Fruit fly (Drosophila melanogaster) whole organism, pupa: ENCODE results near the gene Gsc.

ENCODE experiments used
- CG10348 ChIP-seq: fragments of 200-800 bp; sonication (Bioruptor generic); IDR thresholded peaks from 2 replicates; pipeline ENCODE4 v1.3.6; 2022; ENCODE audit warnings: missing biosample characterization, missing genetic modification characterization
- CG12605 ChIP-seq: fragments of 200-800 bp; sonication (Bioruptor generic); IDR thresholded peaks from 2 replicates; pipeline ENCODE4 v1.3.6; 2022; ENCODE audit warnings: missing biosample characterization, missing genetic modification characterization
- CG13204 ChIP-seq: fragments of 200-800 bp; sonication (Bioruptor generic); optimal IDR thresholded peaks from 2 replicates; lab custom pipeline; 2018; ENCODE audit warnings: missing biosample characterization, mild to moderate bottlenecking, missing genetic modification characterization, moderate library complexity
- CG14655 ChIP-seq: fragments of 200-800 bp; sonication (Bioruptor generic); optimal IDR thresholded peaks from 3 replicates; lab custom pipeline; 2017; ENCODE audit warnings: mild to moderate bottlenecking, missing biosample characterization, missing genetic modification reagents, missing genetic modification characterization
- CG15710 ChIP-seq: fragments of 200-800 bp; sonication (Bioruptor generic); optimal IDR thresholded peaks from 2 replicates; lab custom pipeline; 2018; ENCODE audit warnings: missing biosample characterization, mild to moderate bottlenecking, missing genetic modification characterization, moderate library complexity
- CG17806 ChIP-seq: fragments of 200-800 bp; sonication (Bioruptor generic); optimal IDR thresholded peaks from 2 replicates; lab custom pipeline; 2018; ENCODE audit warnings: missing biosample characterization, mild to moderate bottlenecking, missing genetic modification characterization, moderate library complexity
- CG32121 ChIP-seq: fragments of 200-800 bp; sonication (Bioruptor generic); IDR thresholded peaks from 2 replicates; pipeline ENCODE4 v1.3.6; 2022; ENCODE audit warnings: missing biosample characterization, missing genetic modification characterization
- CG34367 ChIP-seq: fragments of 200-800 bp; sonication (Bioruptor generic); optimal IDR thresholded peaks from 2 replicates; lab custom pipeline; 2018; ENCODE audit warnings: missing biosample characterization, mild to moderate bottlenecking, missing genetic modification characterization
- CG4496 ChIP-seq: fragments of 200-800 bp; sonication (Bioruptor generic); IDR thresholded peaks from 3 replicates; pipeline ENCODE4 v1.3.6; 2022; ENCODE audit warnings: missing biosample characterization, missing genetic modification characterization
- CG8159 ChIP-seq: fragments of 200-800 bp; sonication (Bioruptor generic); optimal IDR thresholded peaks from 3 replicates; lab custom pipeline; 2018; ENCODE audit warnings: missing biosample characterization, mild to moderate bottlenecking, missing genetic modification characterization, moderate library complexity
- CG8301 ChIP-seq: fragments of 200-800 bp; sonication (Bioruptor generic); optimal IDR thresholded peaks from 2 replicates; lab custom pipeline; 2018; ENCODE audit warnings: missing biosample characterization, mild to moderate bottlenecking, missing genetic modification characterization
- CG9948 ChIP-seq: fragments of 200-800 bp; sonication (Bioruptor generic); optimal IDR thresholded peaks from 2 replicates; lab custom pipeline; 2018; ENCODE audit warnings: missing biosample characterization, mild to moderate bottlenecking, missing genetic modification characterization, moderate library complexity
- D1 ChIP-seq: fragments of 200-800 bp; sonication (Bioruptor generic); optimal IDR thresholded peaks from 2 replicates; lab custom pipeline; 2018; ENCODE audit warnings: missing biosample characterization, mild to moderate bottlenecking, missing genetic modification characterization, moderate library complexity
- EcR ChIP-seq: fragments of 200-800 bp; sonication (Bioruptor generic); optimal IDR thresholded peaks from 3 replicates; lab custom pipeline; 2019; ENCODE audit warnings: missing biosample characterization, missing genetic modification characterization, mild to moderate bottlenecking, moderate library complexity, missing genetic modification reagents
- Ets98B ChIP-seq: fragments of 200-800 bp; sonication (Bioruptor generic); IDR thresholded peaks from 2 replicates; pipeline ENCODE4 v1.3.6; 2022; ENCODE audit warnings: missing biosample characterization, missing genetic modification characterization
- Pif1A ChIP-seq: fragments of 200-800 bp; sonication (Bioruptor generic); optimal IDR thresholded peaks from 3 replicates; lab custom pipeline; 2016; ENCODE audit warnings: missing biosample characterization, missing genetic modification characterization
- Pif1B ChIP-seq: fragments of 200-800 bp; sonication (Bioruptor generic); optimal IDR thresholded peaks from 3 replicates; lab custom pipeline; 2016; ENCODE audit warnings: missing biosample characterization, missing genetic modification characterization
- Snoo ChIP-seq: fragments of 200-800 bp; sonication (Bioruptor generic); optimal IDR thresholded peaks from 3 replicates; lab custom pipeline; 2017; ENCODE audit warnings: missing biosample characterization, mild to moderate bottlenecking, missing genetic modification characterization, inconsistent platforms
- fd96Ca ChIP-seq: fragments of 200-800 bp; sonication (Bioruptor generic); IDR thresholded peaks from 3 replicates; pipeline ENCODE4 v1.3.6; 2022; ENCODE audit warnings: missing biosample characterization, missing genetic modification characterization
- gl ChIP-seq: fragments of 200-800 bp; sonication (Bioruptor generic); optimal IDR thresholded peaks from 2 replicates; lab custom pipeline; 2018; ENCODE audit warnings: missing biosample characterization, mild to moderate bottlenecking, missing genetic modification characterization
- rn ChIP-seq: fragments of 200-800 bp; sonication (Bioruptor generic); IDR thresholded peaks from 2 replicates; pipeline ENCODE4 v1.3.6; 2022; ENCODE audit warnings: missing biosample characterization, missing genetic modification characterization

The Gsc gene

DNA sequence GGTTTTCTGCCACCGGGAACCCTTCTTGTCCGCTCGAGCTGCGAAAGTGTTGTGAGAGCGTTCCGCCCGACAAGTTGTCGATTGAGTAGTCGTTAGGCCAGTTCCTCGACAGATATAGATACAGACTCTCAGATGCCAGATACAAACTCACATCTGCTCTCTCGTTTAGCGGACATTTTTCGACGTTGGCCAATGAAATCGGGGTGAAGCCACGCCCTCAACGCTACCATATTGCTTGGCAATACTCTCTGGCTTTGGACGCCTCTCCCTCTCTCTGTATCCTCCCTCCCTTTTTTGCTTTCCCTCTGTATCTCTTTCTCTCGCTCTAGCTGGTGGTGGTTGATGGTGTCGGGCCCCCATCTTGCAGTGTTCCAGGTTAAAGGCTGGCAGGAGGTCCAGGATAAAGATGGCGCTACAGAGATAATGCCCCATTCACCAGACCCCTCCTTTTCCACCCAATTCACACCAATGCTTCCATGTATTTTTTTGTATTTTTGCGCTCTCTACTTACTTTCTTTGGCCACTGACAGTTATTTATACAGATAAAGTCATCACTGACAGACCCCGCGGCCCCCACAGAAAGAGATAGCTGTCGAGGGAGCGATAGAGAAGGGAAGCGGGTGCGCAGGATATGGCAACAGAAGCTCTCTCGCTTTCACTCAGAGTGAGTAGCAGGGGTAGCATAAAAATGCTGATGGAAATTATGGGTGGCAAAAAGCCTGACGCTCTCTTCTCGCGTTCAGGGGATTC, at the start of gene Gsc:
Gsc (minus strand) TSS at position 51 of the 750 bp plus-strand sequence.
- TF ChIP-seq CG34367 (no peak), CG4496 (GFP tag; lab: Robert Waterston, UW) (0 out of 3 replicates have a peak, but pooled peaks have one; percentile 40), CG9948 (tag; lab: Kevin White, UChicago) (no peak)
- TF ChIP-seq, all 21 proteins: peak for 1

dm6 chr2L:636507-636906, 42.0 kb upstream of the Gsc start:
- TF ChIP-seq CG10348 (GFP tag; lab: Robert Waterston, UW) (no peak), CG8159 (tag; lab: Kevin White, UChicago) (peak; percentile 23), gl (no peak), CG13204 (no peak), CG8301 (tag; lab: Kevin White, UChicago) (peak; percentile 50), CG34367 (no peak), CG15710 (tag; lab: Kevin White, UChicago) (no peak), CG4496 (GFP tag; lab: Robert Waterston, UW) (no peak), Pif1A (GFP tag; lab: Kevin White, UChicago) (peak; percentile 40), CG14655 (peak; percentile 65), Pif1B (GFP tag; lab: Kevin White, UChicago) (peak; percentile 5), D1 (tag; lab: Kevin White, UChicago) (no peak), CG17806 (tag; lab: Kevin White, UChicago) (peak; percentile 36), CG9948 (tag; lab: Kevin White, UChicago) (peak; percentile 37)
- TF ChIP-seq, all 21 proteins: peak for 7

- TF ChIP-seq rn (GFP tag; lab: Robert Waterston, UW), result no peak
- TF ChIP-seq CG8159 (tag; lab: Kevin White, UChicago), result no peak
- no peak for TF ChIP-seq D1 (tag; lab: Kevin White, UChicago)
- TF ChIP-seq CG15710 (tag; lab: Kevin White, UChicago), result no peak
- TF ChIP-seq Pif1B (GFP tag; lab: Kevin White, UChicago), result peak; percentile 9
- TF ChIP-seq Snoo (tag; lab: Kevin White, UChicago), result peak; percentile 53
- no peak for TF ChIP-seq gl
- no peak for TF ChIP-seq CG34367
- no peak for TF ChIP-seq CG10348 (GFP tag; lab: Robert Waterston, UW)
- no peak for TF ChIP-seq CG32121
- TF ChIP-seq CG17806 (tag; lab: Kevin White, UChicago), result no peak
- TF ChIP-seq Ets98B (GFP tag; lab: Robert Waterston, UW), result no peak
- no peak for TF ChIP-seq fd96Ca
- TF ChIP-seq CG13204, result no peak
- no peak for TF ChIP-seq Pif1A (GFP tag; lab: Kevin White, UChicago)
- TF ChIP-seq, all 21 proteins: peak for 2
Measured at dm6 chr2L:634208-634614, 39.7 kb upstream of the Gsc start.

- TF ChIP-seq CG32121 (no peak), gl (no peak), CG8301 (tag; lab: Kevin White, UChicago) (no peak), CG13204 (no peak), EcR (no peak), CG15710 (tag; lab: Kevin White, UChicago) (no peak), CG12605 (GFP tag; lab: Robert Waterston, UW) (no peak), Ets98B (GFP tag; lab: Robert Waterston, UW) (no peak), CG17806 (tag; lab: Kevin White, UChicago) (no peak), CG10348 (GFP tag; lab: Robert Waterston, UW) (no peak), CG14655 (no peak), D1 (tag; lab: Kevin White, UChicago) (no peak), Pif1B (GFP tag; lab: Kevin White, UChicago) (no peak), Pif1A (GFP tag; lab: Kevin White, UChicago) (no peak)
- TF ChIP-seq, all 21 proteins: peak for 0
Measured at dm6 chr2L:633192-633591, 38.7 kb upstream of the Gsc start.

DNA sequence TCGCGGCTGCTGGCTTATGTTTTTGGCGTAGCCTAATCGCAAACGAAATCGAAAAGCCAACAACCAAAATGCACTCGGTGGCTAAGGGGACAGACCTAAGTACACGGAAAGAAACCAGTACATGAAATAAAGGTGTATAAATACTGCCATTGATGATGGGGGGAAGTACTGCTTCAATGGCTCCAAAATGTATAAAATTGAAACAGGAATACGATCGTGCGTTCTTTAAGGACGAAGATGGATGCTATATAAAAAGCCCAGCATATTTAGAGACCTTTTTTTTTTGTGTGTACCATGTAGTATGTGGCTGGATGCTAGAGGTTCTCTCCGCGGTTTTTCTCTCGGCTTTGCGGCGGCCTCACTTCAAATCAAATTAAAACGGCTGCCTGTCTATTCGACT, 35.7 kb upstream of the Gsc start:
- TF ChIP-seq Pif1A (GFP tag; lab: Kevin White, UChicago), result no peak
- peak; percentile 33; the same call in 1 of the 2 replicates for TF ChIP-seq CG10348 (GFP tag; lab: Robert Waterston, UW)
- peak; percentile 73 for TF ChIP-seq fd96Ca
- TF ChIP-seq Pif1B (GFP tag; lab: Kevin White, UChicago), result no peak
- no peak for TF ChIP-seq CG13204
- no peak for TF ChIP-seq CG12605 (GFP tag; lab: Robert Waterston, UW)
- no peak for TF ChIP-seq D1 (tag; lab: Kevin White, UChicago)
- peak; percentile 11 for TF ChIP-seq CG14655
- peak; percentile 59 for TF ChIP-seq CG32121
- TF ChIP-seq Ets98B (GFP tag; lab: Robert Waterston, UW), result peak; percentile 29; the same call in 1 of the 2 replicates
- TF ChIP-seq CG4496 (GFP tag; lab: Robert Waterston, UW), result 0 out of 3 replicates have a peak, but pooled peaks have one; percentile 38
- TF ChIP-seq, all 21 proteins: peak for 6

DNA sequence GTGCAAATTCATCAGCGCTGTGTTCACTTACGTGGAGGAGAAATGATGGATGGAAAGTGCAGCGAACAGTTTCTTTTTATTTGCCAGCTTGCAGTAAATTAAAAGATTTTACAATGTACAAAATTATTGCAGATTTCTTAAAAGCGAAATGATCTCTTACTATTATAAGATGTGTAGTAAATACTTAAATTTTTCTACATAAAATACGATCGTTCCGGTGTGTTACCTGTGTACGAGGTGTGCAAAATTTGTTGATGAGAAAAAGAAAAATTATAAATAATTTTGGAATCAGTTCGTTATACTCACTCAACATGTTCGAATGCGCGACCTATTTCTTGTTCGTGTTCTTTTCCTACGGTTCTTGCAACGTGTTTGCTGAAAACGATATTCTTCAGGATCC, 30.9 kb upstream of the Gsc start, which contains the start of gene CG2839:
CG2839 (plus strand) TSS at position 301 of the 400 bp plus-strand sequence.
- TF ChIP-seq CG4496 (GFP tag; lab: Robert Waterston, UW), result no peak
- TF ChIP-seq gl, result no peak
- no peak for TF ChIP-seq Pif1B (GFP tag; lab: Kevin White, UChicago)
- TF ChIP-seq Ets98B (GFP tag; lab: Robert Waterston, UW), result no peak
- TF ChIP-seq, all 21 proteins: peak for 0
